Fruit fly (Drosophila melanogaster): ENCODE results near the gene kto.

DNA sequence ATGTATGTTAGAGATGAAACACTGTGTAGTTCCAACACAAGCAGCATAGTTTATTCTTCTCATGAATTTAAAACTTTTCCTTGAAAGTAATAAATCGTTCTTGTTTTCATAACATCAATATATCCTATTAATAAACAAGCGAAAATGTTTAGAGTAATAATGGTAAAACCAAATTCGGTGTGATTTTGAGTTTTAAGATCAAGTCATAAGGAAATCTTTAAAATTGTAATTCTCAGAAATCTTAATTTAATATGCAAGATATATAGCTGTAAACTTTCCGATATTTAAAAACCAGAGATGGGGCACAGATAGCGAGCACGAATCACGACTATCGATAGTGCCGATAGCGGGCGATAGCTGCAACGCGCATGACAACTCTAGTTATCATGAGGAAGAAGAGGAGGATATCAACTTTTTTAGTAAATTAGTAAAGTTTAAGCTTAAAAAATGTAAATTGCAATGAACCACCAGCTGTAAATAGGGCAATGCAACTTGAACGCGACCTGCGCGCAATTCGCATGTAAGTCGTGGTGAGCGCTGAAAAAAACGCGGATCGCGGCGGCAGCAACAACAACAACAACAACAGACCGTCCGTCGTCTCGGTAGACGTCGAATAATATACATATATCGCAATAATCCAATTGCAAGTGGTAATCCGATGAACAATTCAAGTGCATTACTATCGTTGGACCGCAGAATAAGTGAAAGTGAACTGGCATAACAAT is 18.4 kb upstream of the kto start, which contains the start of the genes Fibp and Deaf1:
- peak; percentile 72 for TF ChIP-seq Sox15 (GFP tag; optimal IDR thresholded peaks at IDR 0.05)
- TF ChIP-seq CG6854 (GFP tag; optimal IDR thresholded peaks at IDR 0.05), result no peak
- TF ChIP-seq CG8119 (GFP tag; IDR thresholded peaks at IDR 0.05), result no peak; the same call in 2 of the 3 replicates
- peak; percentile 91 for TF ChIP-seq CG31627 (GFP tag; optimal IDR thresholded peaks at IDR 0.05)
- peak; percentile 56 for TF ChIP-seq CG7368 (GFP tag; optimal IDR thresholded peaks at IDR 0.05)
- peak; percentile 77 for TF ChIP-seq CG3032 (tag; optimal IDR thresholded peaks at IDR 0.05)
- peak; percentile 77 for TF ChIP-seq topi (GFP tag; optimal IDR thresholded peaks at IDR 0.05)
- TF ChIP-seq vri (GFP tag; optimal IDR thresholded peaks at IDR 0.05), result no peak
- TF ChIP-seq Hr38 (GFP tag; optimal IDR thresholded peaks at IDR 0.05), result peak; percentile 9
- peak; percentile 77 for TF ChIP-seq Met (GFP tag; optimal IDR thresholded peaks at IDR 0.05)
- TF ChIP-seq lz (GFP tag; optimal IDR thresholded peaks at IDR 0.05), result peak; percentile 87
- TF ChIP-seq CG1621 (tag; optimal IDR thresholded peaks at IDR 0.05), result peak; percentile 18
- TF ChIP-seq Hr39 (GFP tag; optimal IDR thresholded peaks at IDR 0.05), result peak; percentile 88
- TF ChIP-seq fd59A (GFP tag; optimal IDR thresholded peaks at IDR 0.05), result peak; percentile 39

Measured in whole organism, prepupa.